Worm (Caenorhabditis elegans): ENCODE results near the gene ZK662.6.
A peak's percentile ranks its signal among the peaks of the same experiment; 100 is the strongest.

Gene ZK662.6

ce11 chrX:15724994-15725393, 6.6 kb downstream of the ZK662.6 start (continued):
- TF ChIP-seq mef-2 (tag; optimal IDR thresholded peaks at IDR 0.05) (peak; percentile 7), nhr-77 (tag; optimal IDR thresholded peaks at IDR 0.05) (peak; percentile 6), ceh-8 (GFP tag; optimal IDR thresholded peaks at IDR 0.05) (no peak)

- TF ChIP-seq ceh-8 (GFP tag; optimal IDR thresholded peaks at IDR 0.05) (no peak), jun-1 (tag; optimal IDR thresholded peaks at IDR 0.05) (no peak), lin-15B (tag; optimal IDR thresholded peaks at IDR 0.05) (peak; percentile 42), dsc-1 (tag; optimal IDR thresholded peaks at IDR 0.05) (no peak), nhr-19 (GFP tag; conservative IDR thresholded peaks at IDR 0.05) (no peak), pqm-1 (tag; optimal IDR thresholded peaks at IDR 0.05) (no peak), lir-3 (tag; optimal IDR thresholded peaks at IDR 0.05; ENCODE audit: poor library complexity) (no peak)
Measured at ce11 chrX:15725566-15726173, 7.2 kb downstream of the ZK662.6 start, which contains the start of gene lin-15B. TSS of gene lin-15B (plus strand) at chrX:15726123.

- TF ChIP-seq tbx-2 (tag; optimal IDR thresholded peaks at IDR 0.05) (no peak), hlh-17 (GFP tag; optimal IDR thresholded peaks at IDR 0.05; ENCODE audit: borderline replicate concordance) (no peak), unc-30 (tag; optimal IDR thresholded peaks at IDR 0.05) (no peak), zag-1 (tag; optimal IDR thresholded peaks at IDR 0.05) (no peak), pag-3 (tag; optimal IDR thresholded peaks at IDR 0.05; ENCODE audit: borderline replicate concordance, insufficient read depth) (no peak), fkh-4 (tag; optimal IDR thresholded peaks at IDR 0.05; ENCODE audit: borderline replicate concordance) (no peak), ceh-8 (GFP tag; optimal IDR thresholded peaks at IDR 0.05) (no peak), pqm-1 (tag; optimal IDR thresholded peaks at IDR 0.05) (no peak), egl-13 (tag; optimal IDR thresholded peaks at IDR 0.05) (no peak), nhr-90 (tag; optimal IDR thresholded peaks at IDR 0.05; ENCODE audit: poor library complexity) (no peak), vab-15 (tag; optimal IDR thresholded peaks at IDR 0.05) (no peak), skn-1 (tag; optimal IDR thresholded peaks at IDR 0.05) (no peak), nhr-237 (tag; optimal IDR thresholded peaks at IDR 0.05) (no peak), nhr-85 (tag) (no peak), unc-98 (GFP tag; IDR thresholded peaks at IDR 0.05) (no peak), xbp-1 (tag; optimal IDR thresholded peaks at IDR 0.05) (no peak), fkh-8 (tag; optimal IDR thresholded peaks at IDR 0.05) (no peak)
Measured at ce11 chrX:15730342-15730741, 11.9 kb downstream of the ZK662.6 start.

- TF ChIP-seq efl-1 (optimal IDR thresholded peaks at IDR 0.05) (no peak), efl-1 (GFP tag; optimal IDR thresholded peaks at IDR 0.05 in 1 of 2) (no peak), snu-23 (GFP tag; optimal IDR thresholded peaks at IDR 0.05) (no peak), sptf-1 (tag; optimal IDR thresholded peaks at IDR 0.05) (no peak), nhr-28 (tag; optimal IDR thresholded peaks at IDR 0.05) (no peak), irx-1 (tag; optimal IDR thresholded peaks at IDR 0.05) (no peak), mab-9 (GFP tag; IDR thresholded peaks at IDR 0.05) (no peak), nhr-237 (tag; optimal IDR thresholded peaks at IDR 0.05) (no peak), nhr-84 (tag; optimal IDR thresholded peaks at IDR 0.05) (no peak), fkh-10 (GFP tag; optimal IDR thresholded peaks at IDR 0.05) (no peak), fkh-8 (tag; optimal IDR thresholded peaks at IDR 0.05) (no peak)
Measured at ce11 chrX:15731668-15732067, 13.2 kb downstream of the ZK662.6 start, which contains the start of gene lin-15A. TSS of gene lin-15A (plus strand) at chrX:15731968.

ce11 chrX:15736419-15736818, 18.0 kb downstream of the ZK662.6 start:
- TF ChIP-seq nhr-12 (tag; optimal IDR thresholded peaks at IDR 0.05), result no peak
- TF ChIP-seq sup-37 (GFP tag; optimal IDR thresholded peaks at IDR 0.05), result no peak
- TF ChIP-seq unc-62 (GFP tag; optimal IDR thresholded peaks at IDR 0.05), result no peak
- peak; percentile 43 for TF ChIP-seq xbp-1 (tag; optimal IDR thresholded peaks at IDR 0.05)
- TF ChIP-seq nhr-84 (tag; optimal IDR thresholded peaks at IDR 0.05), result no peak
- no peak for TF ChIP-seq sox-4 (tag; optimal IDR thresholded peaks at IDR 0.05)
- no peak for TF ChIP-seq pag-3 (tag; optimal IDR thresholded peaks at IDR 0.05; ENCODE audit: borderline replicate concordance, insufficient read depth)
- no peak for TF ChIP-seq nhr-28 (tag; optimal IDR thresholded peaks at IDR 0.05)
- peak; percentile 34 to 50 for TF ChIP-seq efl-1 (optimal IDR thresholded peaks at IDR 0.05)
- TF ChIP-seq efl-1 (GFP tag; optimal IDR thresholded peaks at IDR 0.05 in 1 of 2), result peak in 1 of 2 experiments; percentile 90
- no peak for TF ChIP-seq aha-1 (tag; optimal IDR thresholded peaks at IDR 0.05)
- TF ChIP-seq ceh-63 (GFP tag; optimal IDR thresholded peaks at IDR 0.05), result no peak
- peak; percentile 20 for TF ChIP-seq lin-13 (GFP tag; optimal IDR thresholded peaks at IDR 0.05)
- TF ChIP-seq snu-23 (GFP tag; optimal IDR thresholded peaks at IDR 0.05), result peak; percentile 88
- no peak for TF ChIP-seq zag-1 (tag; optimal IDR thresholded peaks at IDR 0.05)
- TF ChIP-seq vab-15 (tag; optimal IDR thresholded peaks at IDR 0.05), result no peak
- TF ChIP-seq lin-39 (tag; optimal IDR thresholded peaks at IDR 0.05), result no peak
- TF ChIP-seq C04F5.9 (tag; optimal IDR thresholded peaks at IDR 0.05), result no peak
- TF ChIP-seq lin-14 (GFP tag; optimal IDR thresholded peaks at IDR 0.05), result no peak
- TF ChIP-seq unc-86 (tag; optimal IDR thresholded peaks at IDR 0.05), result no peak
- TF ChIP-seq ceh-8 (GFP tag; optimal IDR thresholded peaks at IDR 0.05), result no peak
- no peak for TF ChIP-seq ceh-90 (tag; optimal IDR thresholded peaks at IDR 0.05)

Data from whole organism, L1 larva.